Worm (Caenorhabditis elegans): ENCODE data around the gene ZC196.8.
A peak's percentile ranks its signal among the peaks of the same experiment; 100 is the strongest.

ZC196.8 gene

DNA sequence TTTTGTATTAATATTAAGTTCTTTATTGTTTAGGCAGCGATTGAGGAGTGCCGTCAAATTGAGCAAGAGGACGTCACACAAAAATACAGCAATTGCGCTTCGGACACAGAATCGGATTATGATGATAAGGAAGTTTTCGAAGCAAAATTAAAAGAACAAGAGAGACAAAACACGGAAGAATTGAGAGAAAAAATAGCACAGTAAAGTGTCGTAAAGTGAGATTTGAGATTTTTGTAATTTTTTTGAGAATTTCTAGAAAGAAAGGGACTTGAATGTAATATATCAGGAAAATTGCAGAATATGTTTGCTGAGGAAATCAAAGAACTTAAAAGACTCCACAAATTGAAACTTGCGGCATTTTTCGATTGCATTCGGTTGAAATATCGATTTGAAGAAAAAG is 32.6 kb upstream of the ZC196.8 start, which contains the start of gene B0507.4:
Gene B0507.4 (plus strand): TSS at position 301 of the 400 bp plus-strand sequence.
- TF ChIP-seq ztf-7 (tag; optimal IDR thresholded peaks at IDR 0.05) (no peak), fkh-10 (GFP tag; optimal IDR thresholded peaks at IDR 0.05) (no peak), nhr-10 (tag; optimal IDR thresholded peaks at IDR 0.05) (no peak), zfp-2 (tag; optimal IDR thresholded peaks at IDR 0.05) (no peak), lin-13 (GFP tag; optimal IDR thresholded peaks at IDR 0.05) (no peak), R02D3.7 (tag; optimal IDR thresholded peaks at IDR 0.05) (no peak), nhr-77 (tag; optimal IDR thresholded peaks at IDR 0.05) (no peak), dve-1 (tag; optimal IDR thresholded peaks at IDR 0.05; ENCODE audit: insufficient read depth) (no peak), unc-39 (tag; optimal IDR thresholded peaks at IDR 0.05) (no peak), spr-1 (tag; optimal IDR thresholded peaks at IDR 0.05) (no peak), nhr-42 (GFP tag; IDR thresholded peaks at IDR 0.05) (no peak), fos-1 (tag; optimal IDR thresholded peaks at IDR 0.05) (no peak), ama-1 (optimal IDR thresholded peaks at IDR 0.05) (no peak), unc-130 (GFP tag; optimal IDR thresholded peaks at IDR 0.05) (no peak), zip-11 (GFP tag; IDR thresholded peaks at IDR 0.05) (no peak), daf-12 (tag; optimal IDR thresholded peaks at IDR 0.05) (no peak), zip-2 (tag; optimal IDR thresholded peaks at IDR 0.05) (no peak), php-3 (GFP tag; IDR thresholded peaks at IDR 0.05) (no peak), hlh-30 (tag; optimal IDR thresholded peaks at IDR 0.05; ENCODE audit: insufficient read depth) (no peak)

DNA sequence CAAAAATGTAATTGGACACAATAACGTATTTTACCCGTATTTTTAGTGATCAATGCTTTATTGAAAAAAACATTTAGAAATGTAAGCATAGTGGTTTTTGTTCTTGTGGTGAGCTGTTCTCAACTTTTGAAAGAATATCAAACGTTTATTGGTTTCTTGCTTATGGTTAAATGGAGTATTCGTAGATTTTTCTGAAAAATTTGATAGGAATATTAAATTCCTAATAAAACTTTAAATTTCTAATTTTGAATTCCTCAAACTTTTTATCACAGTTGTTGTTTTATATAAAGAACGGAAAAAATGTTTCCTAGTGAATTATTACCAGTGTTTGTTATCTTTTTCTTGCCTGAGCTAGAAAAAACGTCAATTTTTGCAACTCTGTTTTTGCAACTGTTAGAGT is 31.3 kb upstream of the ZC196.8 start, which contains the start of gene B0507.5:
Gene B0507.5 (plus strand): TSS at position 301 of the 400 bp plus-strand sequence.
- TF ChIP-seq T20F7.1 (GFP tag; optimal IDR thresholded peaks at IDR 0.05) (no peak), spr-1 (tag; optimal IDR thresholded peaks at IDR 0.05) (no peak), zip-11 (GFP tag; IDR thresholded peaks at IDR 0.05) (no peak), zip-2 (tag; optimal IDR thresholded peaks at IDR 0.05) (no peak), vab-7 (GFP tag; IDR thresholded peaks at IDR 0.05) (no peak), lin-39 (tag; optimal IDR thresholded peaks at IDR 0.05) (no peak), mes-2 (tag; optimal IDR thresholded peaks at IDR 0.05; ENCODE audit: poor library complexity, severe bottlenecking) (no peak), F26F4.8 (GFP tag; conservative IDR thresholded peaks at IDR 0.05) (no peak), dpl-1 (GFP tag; optimal IDR thresholded peaks at IDR 0.05) (no peak)

ce11 chrV:8745858-8746257 is 23.8 kb upstream of the ZC196.8 start, which contains the start of gene B0507.6:
TSS of gene B0507.6 (plus strand) at chrV:8746158.
- no peak for TF ChIP-seq nhr-237 (tag; optimal IDR thresholded peaks at IDR 0.05)
- TF ChIP-seq ceh-82 (tag; optimal IDR thresholded peaks at IDR 0.05) = no peak
- no peak for TF ChIP-seq lin-1 (GFP tag; IDR thresholded peaks at IDR 0.05)
- TF ChIP-seq nhr-10 (tag; optimal IDR thresholded peaks at IDR 0.05) = no peak
- TF ChIP-seq ceh-44 (GFP tag; IDR thresholded peaks at IDR 0.05) = no peak
- TF ChIP-seq fos-1 (tag; optimal IDR thresholded peaks at IDR 0.05) = no peak
- TF ChIP-seq hif-1 (tag; optimal IDR thresholded peaks at IDR 0.05) = no peak
- TF ChIP-seq spr-1 (tag; optimal IDR thresholded peaks at IDR 0.05) = no peak
- TF ChIP-seq hlh-11 (tag; optimal IDR thresholded peaks at IDR 0.05) = no peak
- no peak for TF ChIP-seq rbr-2 (tag; optimal IDR thresholded peaks at IDR 0.05)
- no peak for TF ChIP-seq vab-7 (GFP tag; IDR thresholded peaks at IDR 0.05)
- no peak for TF ChIP-seq nhr-25 (tag; optimal IDR thresholded peaks at IDR 0.05; ENCODE audit: borderline replicate concordance, insufficient read depth)
- TF ChIP-seq skn-1 (tag; optimal IDR thresholded peaks at IDR 0.05) = no peak
- no peak for TF ChIP-seq nhr-28 (tag; optimal IDR thresholded peaks at IDR 0.05)
- TF ChIP-seq daf-8 (GFP tag; IDR thresholded peaks at IDR 0.05) = no peak

ce11 chrV:8739136-8739535 is 17.1 kb upstream of the ZC196.8 start, which contains the start of gene ZC196.2:
TSS of gene ZC196.2 (plus strand) at chrV:8739436.
- peak; percentile 13 for TF ChIP-seq aha-1 (tag)
- no peak for TF ChIP-seq daf-16 (GFP tag; optimal IDR thresholded peaks at IDR 0.05)
- TF ChIP-seq daf-16 (tag; optimal IDR thresholded peaks at IDR 0.05) = peak; percentile 59
- no peak for TF ChIP-seq pha-4 (GFP tag; IDR thresholded peaks at IDR 0.05)
- no peak for TF ChIP-seq pha-4 (tag; optimal IDR thresholded peaks at IDR 0.05)

All from whole organism, L4 larva.